Worm (Caenorhabditis elegans): ENCODE results near the gene ndus-8.

DNA sequence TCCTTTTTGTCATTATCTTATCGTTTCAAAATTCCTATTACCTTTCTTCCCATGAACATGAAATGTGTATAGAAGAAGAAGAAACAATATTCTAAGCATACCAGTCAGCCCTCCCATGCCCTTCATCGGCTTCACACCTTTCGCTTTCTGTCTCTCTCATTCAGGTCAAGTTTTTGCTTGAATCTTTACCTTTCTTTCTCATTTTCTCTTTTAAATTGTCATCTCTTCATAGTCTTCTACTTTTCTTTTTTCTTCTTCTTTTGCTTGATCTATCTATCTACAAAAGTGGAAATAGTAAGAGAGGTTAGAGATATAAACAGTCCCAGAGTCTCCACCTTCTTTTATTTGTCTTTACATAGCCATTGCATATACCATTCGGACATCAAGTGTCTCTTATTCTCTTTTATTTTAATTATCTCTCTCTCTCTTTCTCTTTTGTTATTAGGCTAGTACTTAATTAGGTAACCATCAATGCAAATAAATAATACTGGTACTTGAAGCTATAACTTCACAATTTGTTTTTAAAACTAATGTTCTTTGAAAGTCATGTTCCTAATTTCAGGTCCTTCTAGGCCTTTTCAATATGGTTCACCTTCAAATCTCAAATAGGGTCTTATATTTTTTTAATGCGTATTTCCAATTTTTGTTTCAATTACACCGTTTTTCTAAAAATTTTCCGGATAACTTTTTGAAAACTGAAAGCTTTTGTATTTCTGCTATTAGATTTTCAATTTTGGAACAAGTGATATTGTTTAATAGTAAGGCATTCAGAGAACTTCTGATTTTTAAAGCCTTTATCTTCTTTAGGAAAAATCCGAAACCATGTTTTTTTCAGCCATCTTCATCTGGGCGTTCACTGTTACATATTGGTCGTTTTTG lies 32.4 kb downstream of the ndus-8 start, which contains the start of gene dpy-31:
- TF ChIP-seq cog-1 (tag; optimal IDR thresholded peaks at IDR 0.05) (no peak), ref-1 (GFP tag; conservative IDR thresholded peaks at IDR 0.05) (no peak), flt-1 (GFP tag; IDR thresholded peaks at IDR 0.05) (no peak), T22C8.4 (GFP tag; IDR thresholded peaks at IDR 0.05) (no peak)

All from whole organism, midembryonic.